Worm (Caenorhabditis elegans): ENCODE results near the gene str-236.

- no peak for TF ChIP-seq rpc-1 (optimal IDR thresholded peaks at IDR 0.05)
- TF ChIP-seq rpc-1 (tag; optimal IDR thresholded peaks at IDR 0.05), result no peak
- TF ChIP-seq Y95B8A.8 (GFP tag; IDR thresholded peaks at IDR 0.05), result no peak
- no peak for TF ChIP-seq lin-35 (GFP tag; optimal IDR thresholded peaks at IDR 0.05)
- no peak for TF ChIP-seq nhr-80 (tag; optimal IDR thresholded peaks at IDR 0.05)
- TF ChIP-seq nfya-1 (tag; optimal IDR thresholded peaks at IDR 0.05; ENCODE audit: borderline replicate concordance, insufficient read depth), result no peak
- no peak for TF ChIP-seq ztf-25 (GFP tag; IDR thresholded peaks at IDR 0.05)
- TF ChIP-seq cebp-1 (GFP tag; IDR thresholded peaks at IDR 0.05), result no peak
- TF ChIP-seq cebp-1 (tag; optimal IDR thresholded peaks at IDR 0.05), result no peak
- no peak for TF ChIP-seq sea-2 (GFP tag; IDR thresholded peaks at IDR 0.05)
- TF ChIP-seq nhr-90 (tag; optimal IDR thresholded peaks at IDR 0.05), result no peak
- no peak for TF ChIP-seq B0035.1 (tag; optimal IDR thresholded peaks at IDR 0.05)
- no peak for TF ChIP-seq lag-1 (GFP tag; IDR thresholded peaks at IDR 0.05)
- TF ChIP-seq xnd-1 (tag; optimal IDR thresholded peaks at IDR 0.05), result no peak
Measured at ce11 chrV:1566776-1567175, 38.9 kb upstream of the str-236 start, which contains the start of gene cdc-25.2.
